Worm (Caenorhabditis elegans) whole organism, young adult: ENCODE data around the gene gcy-14.
A peak's percentile ranks its signal among the peaks of the same experiment; 100 is the strongest.

Source experiments
- B0019.2 ChIP-seq: fragments of 200-800 bp; sonication (Bioruptor generic); conservative IDR thresholded peaks from 2 replicates; pipeline ENCODE4 v1.3.6; 2022; ENCODE audit warnings: missing genetic modification reagents, missing genetic modification characterization, missing compliant biosample characterization
- B0035.1 ChIP-seq: sonication (generic microtip); optimal IDR thresholded peaks from 2 replicates; lab custom pipeline; 2016; ENCODE audit warnings: missing genetic modification characterization, mild to moderate bottlenecking, missing compliant biosample characterization, missing genotype, missing genetic modification reagents
- C17E4.6 ChIP-seq: fragments of 200-800 bp; sonication (Bioruptor generic); IDR thresholded peaks from 2 replicates; pipeline ENCODE4 v1.3.6; 2022; ENCODE audit warnings: missing genetic modification reagents, missing genetic modification characterization, missing compliant biosample characterization
- F39B2.1 ChIP-seq: fragments of 200-800 bp; sonication (Bioruptor generic); IDR thresholded peaks from 2 replicates; pipeline ENCODE4 v1.3.6; 2022; ENCODE audit warnings: missing genetic modification reagents, missing genetic modification characterization, missing compliant biosample characterization
- F57C9.4 ChIP-seq: sonication (generic microtip); optimal IDR thresholded peaks from 2 replicates; lab custom pipeline; 2017; ENCODE audit warnings: mild to moderate bottlenecking, missing genetic modification characterization, missing compliant biosample characterization
- Y56A3A.18 ChIP-seq: fragments of 200-800 bp; sonication (Bioruptor generic); IDR thresholded peaks from 2 replicates; pipeline ENCODE4 v1.3.6; 2022; ENCODE audit warnings: missing genetic modification reagents, missing genetic modification characterization, missing compliant biosample characterization
- ama-1 ChIP-seq, 3 experiments: fragments of 150-350 bp in 1 of 3; sonication (generic microtip) in 2 of 3; optimal IDR thresholded peaks; 2 replicates each; lab custom pipeline; 2014 to 2018; ENCODE audit warnings: missing biosample characterization in 2 of 3, missing genetic modification characterization in 2 of 3, missing genetic modification reagents in 2 of 3
- aptf-2 ChIP-seq: fragments of 200-800 bp; sonication (Bioruptor generic); conservative IDR thresholded peaks from 2 replicates; pipeline ENCODE4 v1.3.6; 2022; ENCODE audit warnings: missing genetic modification reagents, missing genetic modification characterization, missing compliant biosample characterization
- attf-3 ChIP-seq: fragments of 200-800 bp; sonication (Bioruptor generic); conservative IDR thresholded peaks from 2 replicates; pipeline ENCODE4 v1.3.6; 2022; ENCODE audit warnings: missing genetic modification reagents, missing genetic modification characterization, missing compliant biosample characterization
- attf-6 ChIP-seq: fragments of 200-800 bp; sonication (Bioruptor generic); IDR thresholded peaks from 2 replicates; pipeline ENCODE4 v1.3.6; 2022; ENCODE audit warnings: missing genetic modification reagents, missing genetic modification characterization, missing compliant biosample characterization
- bed-2 ChIP-seq: fragments of 200-800 bp; sonication (Bioruptor generic); IDR thresholded peaks from 2 replicates; pipeline ENCODE4 v1.3.6; 2022; ENCODE audit warnings: missing genetic modification reagents, missing genetic modification characterization, missing compliant biosample characterization
- cebp-1 ChIP-seq, 2 experiments: fragments of 200-800 bp in 1 of 2; sonication (Bioruptor generic) in 1 of 2; sonication (generic microtip) in 1 of 2; IDR thresholded peaks in 1 of 2; optimal IDR thresholded peaks in 1 of 2; 2 replicates each; pipeline versions ENCODE4 v1.3.6 to Lab custom; 2017 to 2022; ENCODE audit warnings: missing compliant biosample characterization in 2 of 2, missing genetic modification characterization in 2 of 2, mild to moderate bottlenecking in 1 of 2, missing genetic modification reagents in 1 of 2, moderate library complexity in 1 of 2
- ceh-27 ChIP-seq: fragments of 200-800 bp; sonication (Bioruptor generic); optimal IDR thresholded peaks from 2 replicates; lab custom pipeline; 2018; ENCODE audit warnings: mild to moderate bottlenecking, missing genetic modification characterization, moderate library complexity, missing compliant biosample characterization
- ceh-79 ChIP-seq: sonication (generic microtip); optimal IDR thresholded peaks from 2 replicates; lab custom pipeline; 2017; ENCODE audit warnings: mild to moderate bottlenecking, missing genetic modification characterization, missing compliant biosample characterization
- ceh-91 ChIP-seq: fragments of 200-800 bp; sonication (Bioruptor generic); IDR thresholded peaks from 2 replicates; pipeline ENCODE4 v1.3.6; 2022; ENCODE audit warnings: missing genetic modification reagents, missing genetic modification characterization, missing compliant biosample characterization
- chd-7 ChIP-seq: sonication (generic microtip); optimal IDR thresholded peaks from 2 replicates; lab custom pipeline; 2016; ENCODE audit warnings: mild to moderate bottlenecking, missing genetic modification characterization, moderate library complexity, missing compliant biosample characterization
- die-1 ChIP-seq: sonication (generic microtip); optimal IDR thresholded peaks from 2 replicates; lab custom pipeline; 2016; ENCODE audit warnings: missing genotype, mild to moderate bottlenecking, missing genetic modification characterization, missing compliant biosample characterization
- dox-1 ChIP-seq: fragments of 200-800 bp; sonication (Bioruptor generic); IDR thresholded peaks from 2 replicates; pipeline ENCODE4 v1.3.6; 2022; ENCODE audit warnings: missing genetic modification reagents, missing genetic modification characterization, missing compliant biosample characterization
- dpff-1 ChIP-seq: sonication (generic microtip); optimal IDR thresholded peaks from 2 replicates; lab custom pipeline; 2017; ENCODE audit warnings: mild to moderate bottlenecking, missing genetic modification characterization, missing compliant biosample characterization
- egl-18 ChIP-seq: fragments of 200-800 bp; sonication (Bioruptor generic); IDR thresholded peaks from 2 replicates; pipeline ENCODE4 v1.3.6; 2022; ENCODE audit warnings: missing genetic modification reagents, missing genetic modification characterization, missing compliant biosample characterization
- hmg-1.2 ChIP-seq: fragments of 200-800 bp; sonication (Bioruptor generic); IDR thresholded peaks from 2 replicates; pipeline ENCODE4 v1.3.6; 2022; ENCODE audit warnings: missing genetic modification reagents, missing genetic modification characterization, missing compliant biosample characterization
- hrde-1 ChIP-seq: sonication (generic microtip); optimal IDR thresholded peaks from 2 replicates; lab custom pipeline; 2016; ENCODE audit warnings: missing genetic modification characterization, mild to moderate bottlenecking, missing compliant biosample characterization, moderate library complexity, missing genotype, missing genetic modification reagents, borderline replicate concordance
- lag-1 ChIP-seq: fragments of 200-800 bp; sonication (Bioruptor generic); IDR thresholded peaks from 2 replicates; pipeline ENCODE4 v1.3.6; 2022; ENCODE audit warnings: missing genetic modification reagents, missing genetic modification characterization, missing compliant biosample characterization
- let-607 ChIP-seq, 2 experiments: fragments of 200-800 bp in 1 of 2; sonication (Bioruptor generic) in 1 of 2; sonication (generic microtip) in 1 of 2; optimal IDR thresholded peaks; 2 replicates each; lab custom pipeline; 2016 to 2018; ENCODE audit warnings: mild to moderate bottlenecking in 2 of 2, missing compliant biosample characterization in 2 of 2, missing genetic modification characterization in 2 of 2, moderate library complexity in 2 of 2, missing genotype in 1 of 2
- lin-26 ChIP-seq: fragments of 200-800 bp; sonication (Bioruptor generic); IDR thresholded peaks from 2 replicates; pipeline ENCODE4 v1.3.6; 2022; ENCODE audit warnings: missing genetic modification reagents, missing genetic modification characterization, missing compliant biosample characterization
- lin-35 ChIP-seq, 3 experiments: fragments of 150-350 bp in 2 of 3; sonication (generic microtip) in 1 of 3; optimal IDR thresholded peaks; 2 replicates each; lab custom pipeline; 2014 to 2018; ENCODE audit warnings: missing biosample characterization in 3 of 3, missing genetic modification characterization in 3 of 3, missing genetic modification reagents in 3 of 3
- lin-54 ChIP-seq: fragments of 200-800 bp; sonication (Bioruptor generic); optimal IDR thresholded peaks from 2 replicates; lab custom pipeline; 2018; ENCODE audit warnings: mild to moderate bottlenecking, missing genetic modification characterization, missing compliant biosample characterization
- madf-10 ChIP-seq: sonication (generic microtip); optimal IDR thresholded peaks from 2 replicates; lab custom pipeline; 2016; ENCODE audit warnings: mild to moderate bottlenecking, missing genetic modification characterization, missing compliant biosample characterization
- nfya-2 ChIP-seq: fragments of 200-800 bp; sonication (Bioruptor generic); IDR thresholded peaks from 2 replicates; pipeline ENCODE4 v1.3.6; 2022; ENCODE audit warnings: missing genetic modification reagents, missing genetic modification characterization, missing compliant biosample characterization
- pha-4 ChIP-seq: fragments of 150-350 bp; sonication (generic microtip); optimal IDR thresholded peaks from 2 replicates; lab custom pipeline; 2014; ENCODE audit warnings: missing biosample characterization, missing genetic modification reagents, missing genetic modification characterization
- rcor-1 ChIP-seq: fragments of 200-800 bp; sonication (Bioruptor generic); IDR thresholded peaks from 2 replicates; pipeline ENCODE4 v1.3.6; 2022; ENCODE audit warnings: missing genetic modification reagents, missing genetic modification characterization, missing compliant biosample characterization
- rec-8 ChIP-seq, 2 experiments: sonication (generic microtip); optimal IDR thresholded peaks; 2 replicates each; lab custom pipeline; 2016; ENCODE audit warnings: mild to moderate bottlenecking in 2 of 2, missing genetic modification characterization in 2 of 2, missing genetic modification reagents in 2 of 2, missing genotype in 2 of 2, missing biosample characterization in 1 of 2, missing compliant biosample characterization in 1 of 2, moderate library complexity in 1 of 2
- sea-2 ChIP-seq: fragments of 200-800 bp; sonication (Bioruptor generic); IDR thresholded peaks from 2 replicates; pipeline ENCODE4 v1.3.6; 2022; ENCODE audit warnings: missing genetic modification characterization, missing compliant biosample characterization
- snpc-3.4 ChIP-seq: sonication (generic microtip); optimal IDR thresholded peaks from 2 replicates; lab custom pipeline; 2017; ENCODE audit warnings: missing genetic modification characterization, mild to moderate bottlenecking, missing compliant biosample characterization, antibody characterized with exemption, moderate library complexity, missing genotype, missing genetic modification reagents
- snpc-4 ChIP-seq, 5 experiments: fragments of 150-350 bp in 1 of 5; sonication (generic microtip) in 4 of 5; optimal IDR thresholded peaks; 2 replicates each; lab custom pipeline; 2014 to 2018; ENCODE audit warnings: missing genetic modification characterization in 5 of 5, missing biosample characterization in 3 of 5, antibody characterized with exemption in 2 of 5, mild to moderate bottlenecking in 2 of 5, missing compliant biosample characterization in 2 of 5, missing genotype in 2 of 5, moderate library complexity in 2 of 5, missing genetic modification reagents in 1 of 5
- tlf-1 ChIP-seq: fragments of 200-800 bp; sonication (Bioruptor generic); optimal IDR thresholded peaks from 2 replicates; lab custom pipeline; 2018; ENCODE audit warnings: mild to moderate bottlenecking, missing genetic modification characterization, missing compliant biosample characterization
- unc-130 ChIP-seq: sonication (generic microtip); optimal IDR thresholded peaks from 2 replicates; lab custom pipeline; 2016; ENCODE audit warnings: missing genetic modification reagents, missing genetic modification characterization, missing compliant biosample characterization
- zfh-2 ChIP-seq: fragments of 200-800 bp; sonication (Bioruptor generic); conservative IDR thresholded peaks from 2 replicates; pipeline ENCODE4 v1.3.6; 2022; ENCODE audit warnings: missing genetic modification reagents, missing genetic modification characterization, missing compliant biosample characterization

Gene gcy-14

ce11 chrV:14852620-14853019, 15.5 kb downstream of the gcy-14 start:
- TF ChIP-seq zfh-2 (GFP tag; lab: Robert Waterston, UW): no peak
- no peak for TF ChIP-seq lin-35 (GFP tag; optimal IDR thresholded peaks at IDR 0.05; lab: Kevin White, UChicago)
- TF ChIP-seq egl-18 (GFP tag; lab: Robert Waterston, UW): no peak
- no peak for TF ChIP-seq F57C9.4 (tag; lab: Kevin White, UChicago)
- TF ChIP-seq let-607 (tag; optimal IDR thresholded peaks at IDR 0.05; lab: Kevin White, UChicago): no peak
- TF ChIP-seq lag-1 (GFP tag; lab: Robert Waterston, UW): no peak
- no peak for TF ChIP-seq B0019.2 (GFP tag; lab: Robert Waterston, UW)
- TF ChIP-seq dox-1 (GFP tag; lab: Robert Waterston, UW): no peak
- no peak for TF ChIP-seq aptf-2 (GFP tag; lab: Robert Waterston, UW)
- TF ChIP-seq nfya-2 (GFP tag; lab: Robert Waterston, UW): no peak
- no peak for TF ChIP-seq die-1 (tag; lab: Kevin White, UChicago)
- no peak for TF ChIP-seq snpc-3.4 (tag; lab: Kevin White, UChicago)
- no peak for TF ChIP-seq dpff-1 (tag; lab: Kevin White, UChicago)
- TF ChIP-seq attf-6 (GFP tag; lab: Robert Waterston, UW): no peak
- TF ChIP-seq madf-10: no peak
- TF ChIP-seq sea-2 (GFP tag; lab: Robert Waterston, UW): no peak
- TF ChIP-seq unc-130: no peak

ce11 chrV:14851972-14852371, 16.1 kb downstream of the gcy-14 start:
- TF ChIP-seq hrde-1 (tag; lab: Kevin White, UChicago): no peak
- TF ChIP-seq tlf-1 (GFP tag; lab: Kevin White, UChicago): no peak
- TF ChIP-seq lin-26 (GFP tag; lab: Robert Waterston, UW): no peak
- TF ChIP-seq lin-54 (GFP tag; lab: Kevin White, UChicago): no peak
- no peak for TF ChIP-seq rcor-1
- no peak for TF ChIP-seq bed-2 (GFP tag; lab: Robert Waterston, UW)
- TF ChIP-seq let-607 (tag; optimal IDR thresholded peaks at IDR 0.05; lab: Kevin White, UChicago): no peak
- TF ChIP-seq ceh-91 (GFP tag; lab: Robert Waterston, UW): no peak
- TF ChIP-seq attf-3 (GFP tag; lab: Robert Waterston, UW): no peak
- no peak for TF ChIP-seq ceh-27
- TF ChIP-seq rec-8 (tag; optimal IDR thresholded peaks at IDR 0.05; lab: Kevin White, UChicago): no peak
- no peak for TF ChIP-seq Y56A3A.18 (GFP tag; lab: Robert Waterston, UW)
- TF ChIP-seq dpff-1 (tag; lab: Kevin White, UChicago): no peak
- TF ChIP-seq F39B2.1 (GFP tag; lab: Robert Waterston, UW): no peak
- no peak for TF ChIP-seq ceh-79 (tag; lab: Kevin White, UChicago)
- TF ChIP-seq B0035.1 (tag; lab: Kevin White, UChicago): no peak
- TF ChIP-seq pha-4 (tag; lab: Kevin White, UChicago): no peak
- no peak for TF ChIP-seq snpc-4 (GFP tag; optimal IDR thresholded peaks at IDR 0.05; lab: Kevin White, UChicago)
- TF ChIP-seq snpc-4 (tag; optimal IDR thresholded peaks at IDR 0.05; lab: Kevin White, UChicago): no peak
- no peak for TF ChIP-seq C17E4.6 (GFP tag; lab: Robert Waterston, UW)

ce11 chrV:14851206-14851605, 16.9 kb downstream of the gcy-14 start:
- TF ChIP-seq nfya-2 (GFP tag; lab: Robert Waterston, UW) (no peak), chd-7 (peak; percentile 19), cebp-1 (GFP tag; IDR thresholded peaks at IDR 0.05; lab: Robert Waterston, UW) (no peak), cebp-1 (tag; optimal IDR thresholded peaks at IDR 0.05; lab: Kevin White, UChicago) (peak; percentile 44), hmg-1.2 (GFP tag; lab: Robert Waterston, UW) (peak; percentile 52; the same call in 1 of the 2 replicates), ama-1 (optimal IDR thresholded peaks at IDR 0.05; lab: Kevin White, UChicago) (peak; percentile 24), ama-1 (GFP tag; optimal IDR thresholded peaks at IDR 0.05; lab: Kevin White, UChicago) (no peak)
